Worm (Caenorhabditis elegans): Measurements from ENCODE around the gene K09G1.1.

The K09G1.1 gene

DNA sequence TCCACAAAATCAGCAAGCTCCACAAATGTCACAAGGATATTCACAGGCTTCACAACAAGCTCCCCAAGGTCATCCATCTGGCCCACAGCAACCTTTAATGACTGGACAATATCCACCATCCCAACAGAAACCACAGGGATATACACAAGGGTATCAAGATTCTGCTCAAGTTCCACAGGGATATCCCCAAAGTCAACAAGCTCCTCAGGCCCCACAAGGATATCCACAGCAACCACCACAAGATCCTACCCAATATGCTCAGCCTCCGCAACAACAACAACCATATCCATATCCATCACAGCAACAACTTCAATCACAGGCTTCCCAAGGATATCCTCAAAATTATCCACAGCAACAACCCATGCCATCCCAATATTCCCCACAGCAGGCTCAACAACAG lies 33.3 kb downstream of the K09G1.1 start:
- no peak for TF ChIP-seq tbx-7 (tag; optimal IDR thresholded peaks at IDR 0.05)
- TF ChIP-seq dve-1 (tag; optimal IDR thresholded peaks at IDR 0.05), result peak; percentile 93

DNA sequence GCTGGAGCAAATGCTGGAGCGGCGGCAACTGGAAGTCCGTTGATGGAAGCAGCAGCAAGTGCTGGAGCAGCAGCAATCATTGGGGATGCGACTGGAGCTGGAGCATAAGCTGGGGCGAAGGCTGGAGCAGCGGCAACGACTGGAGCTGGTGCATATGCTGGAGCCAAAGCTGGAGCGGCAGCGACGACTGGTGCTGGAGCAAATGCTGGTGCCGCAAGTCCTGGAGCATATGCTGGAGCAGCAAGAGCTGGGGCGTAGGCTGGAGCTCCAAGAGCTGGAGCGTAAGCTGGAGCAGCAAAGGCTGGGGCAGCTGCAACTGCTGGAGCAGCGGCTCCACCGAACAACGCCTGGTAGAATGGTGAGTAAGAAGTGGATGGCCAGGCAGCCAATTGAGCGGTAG lies 35.1 kb downstream of the K09G1.1 start:
- TF ChIP-seq mec-3 (tag; optimal IDR thresholded peaks at IDR 0.05; ENCODE audit: borderline replicate concordance), result peak; percentile 31
- no peak for TF ChIP-seq ceh-31 (tag; optimal IDR thresholded peaks at IDR 0.05)

DNA sequence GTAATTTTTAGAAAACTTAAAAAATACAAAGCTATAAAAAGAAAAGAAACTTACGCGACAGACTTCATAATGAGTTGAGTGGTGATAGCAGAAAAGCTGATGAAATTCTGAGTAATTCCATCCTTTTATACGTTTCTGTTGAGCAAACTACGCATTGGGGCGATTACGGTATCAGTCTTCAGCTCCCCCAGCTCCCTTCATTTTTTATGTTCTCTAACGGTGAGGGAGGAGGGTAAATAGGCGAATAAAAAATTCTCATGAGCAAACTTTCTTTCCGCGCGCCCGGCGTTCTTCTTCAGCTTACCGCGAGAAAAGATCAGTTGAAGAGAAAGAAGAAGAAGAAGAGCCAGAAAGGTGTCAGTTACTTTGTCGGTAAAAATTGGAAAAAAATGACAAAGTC lies 35.6 kb downstream of the K09G1.1 start, which contains the start of gene idpc-7:
Gene idpc-7 (minus strand): TSS at position 101 of the 400 bp plus-strand sequence.
- no peak for TF ChIP-seq madf-2 (tag; optimal IDR thresholded peaks at IDR 0.05)
- TF ChIP-seq zip-5 (tag; optimal IDR thresholded peaks at IDR 0.05), result no peak
- TF ChIP-seq dmd-4 (tag; optimal IDR thresholded peaks at IDR 0.05; ENCODE audit: borderline replicate concordance), result no peak
- no peak for TF ChIP-seq fkh-6 (tag; optimal IDR thresholded peaks at IDR 0.05)
- TF ChIP-seq hlh-15 (tag; optimal IDR thresholded peaks at IDR 0.05), result no peak
- no peak for TF ChIP-seq unc-3 (GFP tag; conservative IDR thresholded peaks at IDR 0.05)
- no peak for TF ChIP-seq unc-3 (tag; optimal IDR thresholded peaks at IDR 0.05)
- TF ChIP-seq pha-2 (tag; optimal IDR thresholded peaks at IDR 0.05), result no peak
- no peak for TF ChIP-seq syd-9 (tag; optimal IDR thresholded peaks at IDR 0.05)
- TF ChIP-seq gmeb-2 (tag; optimal IDR thresholded peaks at IDR 0.05), result no peak
- no peak for TF ChIP-seq sdc-2 (tag; optimal IDR thresholded peaks at IDR 0.05)
- no peak for TF ChIP-seq sox-2 (GFP tag; IDR thresholded peaks at IDR 0.05)
- TF ChIP-seq nfya-1 (tag; optimal IDR thresholded peaks at IDR 0.05), result no peak
- TF ChIP-seq unc-55 (GFP tag; optimal IDR thresholded peaks at IDR 0.05), result no peak
- no peak for TF ChIP-seq eyg-1 (tag; optimal IDR thresholded peaks at IDR 0.05)
- no peak for TF ChIP-seq hlh-30 (tag; optimal IDR thresholded peaks at IDR 0.05; ENCODE audit: insufficient read depth)
- TF ChIP-seq ceh-6 (GFP tag; optimal IDR thresholded peaks at IDR 0.05), result no peak

DNA sequence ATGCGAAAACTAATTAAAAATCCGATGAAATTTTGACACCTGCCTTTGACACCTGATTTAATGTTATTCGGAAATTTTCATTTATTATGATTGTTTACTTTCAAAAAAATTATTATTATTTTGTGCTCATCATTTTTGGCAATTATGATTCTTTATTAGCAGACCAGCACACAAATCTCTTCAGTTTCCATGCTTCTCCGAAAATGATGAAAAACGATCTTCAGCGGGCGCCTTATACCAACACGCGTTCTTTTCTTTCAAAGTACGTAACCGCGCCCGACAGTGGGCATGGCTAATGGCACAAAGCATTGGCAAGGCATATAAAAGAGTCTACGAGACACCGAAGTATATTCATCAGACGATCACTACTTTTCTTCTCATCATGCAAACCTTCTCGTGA lies 36.5 kb downstream of the K09G1.1 start, which contains the start of gene idpc-6:
Gene idpc-6 (plus strand): TSS at position 301 of the 400 bp plus-strand sequence.
- TF ChIP-seq ama-1 (optimal IDR thresholded peaks at IDR 0.05) (no peak), syd-9 (tag; optimal IDR thresholded peaks at IDR 0.05) (no peak), pros-1 (tag; optimal IDR thresholded peaks at IDR 0.05) (no peak), zip-5 (tag; optimal IDR thresholded peaks at IDR 0.05) (no peak), fax-1 (tag; optimal IDR thresholded peaks at IDR 0.05) (no peak), npax-4 (tag; optimal IDR thresholded peaks at IDR 0.05) (no peak), ceh-34 (tag; optimal IDR thresholded peaks at IDR 0.05) (no peak), ceh-22 (tag; optimal IDR thresholded peaks at IDR 0.05) (no peak), dve-1 (tag; optimal IDR thresholded peaks at IDR 0.05) (no peak)

DNA sequence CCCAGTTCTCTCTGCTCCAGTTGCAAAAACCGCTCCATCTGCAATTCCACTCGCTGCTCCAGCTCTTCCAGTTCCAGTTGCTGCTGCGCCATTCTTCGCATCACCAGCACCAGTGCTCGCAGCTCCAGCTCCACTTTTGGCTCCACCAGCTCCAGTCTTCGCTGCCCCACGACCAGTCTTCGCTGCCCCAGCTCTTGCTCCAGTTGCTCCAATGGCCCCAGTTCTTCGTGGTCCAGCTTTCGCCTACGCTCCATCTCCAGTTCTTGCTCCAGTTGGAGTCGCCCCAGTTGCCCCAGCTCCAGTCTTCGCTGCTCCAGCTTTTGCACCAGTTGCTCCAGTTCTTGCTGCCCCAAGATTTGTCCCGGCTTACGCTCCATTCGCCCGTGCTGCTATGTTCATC lies 37.1 kb downstream of the K09G1.1 start:
- TF ChIP-seq mec-3 (tag; optimal IDR thresholded peaks at IDR 0.05; ENCODE audit: borderline replicate concordance) (no peak), fkh-10 (GFP tag; optimal IDR thresholded peaks at IDR 0.05) (no peak), hlh-30 (tag; optimal IDR thresholded peaks at IDR 0.05; ENCODE audit: insufficient read depth) (no peak), ref-2 (tag; optimal IDR thresholded peaks at IDR 0.05) (no peak), dve-1 (tag; optimal IDR thresholded peaks at IDR 0.05) (no peak), nhr-11 (tag; optimal IDR thresholded peaks at IDR 0.05) (no peak)

DNA sequence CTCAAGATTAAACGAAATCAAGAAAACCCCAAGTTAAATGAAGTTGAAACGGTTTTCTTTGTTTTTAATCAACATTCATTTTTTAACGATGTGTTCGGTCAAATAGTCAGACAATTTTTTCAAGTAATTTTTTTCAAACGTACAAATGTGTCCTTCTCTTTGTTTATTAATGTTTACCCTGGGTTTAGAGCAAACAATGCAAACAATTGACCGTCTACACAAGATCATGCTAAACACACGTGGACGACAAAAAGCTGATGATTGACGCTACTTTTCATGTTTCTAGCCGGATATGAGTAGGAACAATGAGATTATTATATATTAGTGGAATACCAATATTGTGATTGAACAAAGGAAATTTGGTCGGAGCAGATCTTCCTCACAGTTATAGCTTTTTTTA lies 38.1 kb downstream of the K09G1.1 start:
- TF ChIP-seq ceh-6 (GFP tag; optimal IDR thresholded peaks at IDR 0.05), result no peak
- TF ChIP-seq sox-2 (GFP tag; IDR thresholded peaks at IDR 0.05), result no peak
- TF ChIP-seq ama-1 (optimal IDR thresholded peaks at IDR 0.05), result no peak
- TF ChIP-seq ets-4 (tag; optimal IDR thresholded peaks at IDR 0.05), result no peak
- no peak for TF ChIP-seq F13H6.1 (tag; optimal IDR thresholded peaks at IDR 0.05)
- no peak for TF ChIP-seq ceh-19 (GFP tag; optimal IDR thresholded peaks at IDR 0.05)
- TF ChIP-seq ceh-18 (tag; optimal IDR thresholded peaks at IDR 0.05), result no peak
- TF ChIP-seq unc-86 (tag; optimal IDR thresholded peaks at IDR 0.05), result no peak
- no peak for TF ChIP-seq nhr-11 (tag; optimal IDR thresholded peaks at IDR 0.05)
- no peak for TF ChIP-seq unc-42 (tag; optimal IDR thresholded peaks at IDR 0.05)
- TF ChIP-seq ceh-9 (tag; optimal IDR thresholded peaks at IDR 0.05), result no peak
- no peak for TF ChIP-seq ref-2 (tag; optimal IDR thresholded peaks at IDR 0.05)
- no peak for TF ChIP-seq hlh-8 (tag; optimal IDR thresholded peaks at IDR 0.05)
- no peak for TF ChIP-seq nfya-1 (tag; optimal IDR thresholded peaks at IDR 0.05)
- no peak for TF ChIP-seq K09A11.1 (tag; optimal IDR thresholded peaks at IDR 0.05; ENCODE audit: insufficient read depth)

Data from whole organism, late embryonic.